Worm (Caenorhabditis elegans) whole organism, L2 larva: ENCODE measurements around the gene srdh-1.
A peak's percentile ranks its signal among the peaks of the same experiment; 100 is the strongest.

Experiments
- F13H6.1 ChIP-seq: sonication (generic microtip); optimal IDR thresholded peaks from 2 replicates; lab custom pipeline; 2016; ENCODE audit warnings: missing genetic modification characterization, missing compliant biosample characterization
- R02D3.7 ChIP-seq: fragments of 150-350 bp; optimal IDR thresholded peaks from 2 replicates; lab custom pipeline; 2014; ENCODE audit warnings: missing biosample characterization, missing genetic modification characterization
- Y55F3AM.14 ChIP-seq: fragments of 200-800 bp; sonication (Bioruptor generic); optimal IDR thresholded peaks from 2 replicates; lab custom pipeline; 2018; ENCODE audit warnings: mild to moderate bottlenecking, missing genetic modification characterization, missing compliant biosample characterization
- ZK546.5 ChIP-seq: sonication (generic microtip); optimal IDR thresholded peaks from 2 replicates; lab custom pipeline; 2017; ENCODE audit warnings: missing biosample characterization, missing genetic modification characterization
- alr-1 ChIP-seq: fragments of 150-350 bp; optimal IDR thresholded peaks from 2 replicates; lab custom pipeline; 2014; ENCODE audit warnings: missing biosample characterization, missing genetic modification characterization
- aly-2 ChIP-seq: fragments of 150-350 bp; optimal IDR thresholded peaks from 2 replicates; lab custom pipeline; 2014; ENCODE audit warnings: missing biosample characterization, missing genetic modification characterization
- ama-1 ChIP-seq: fragments of 150-350 bp; optimal IDR thresholded peaks from 2 replicates; lab custom pipeline; 2018; ENCODE audit warnings: inconsistent platforms
- blmp-1 ChIP-seq: sonication (generic microtip); optimal IDR thresholded peaks from 2 replicates; lab custom pipeline; 2017; ENCODE audit warnings: missing genetic modification characterization, mild to moderate bottlenecking, missing compliant biosample characterization, antibody characterized with exemption, moderate library complexity; ENCODE audit not compliant: insufficient read depth
- ceh-16 ChIP-seq: fragments of 150-350 bp; optimal IDR thresholded peaks from 2 replicates; lab custom pipeline; 2014; ENCODE audit warnings: missing biosample characterization, missing genetic modification characterization
- ceh-82 ChIP-seq: fragments of 150-350 bp; optimal IDR thresholded peaks from 2 replicates; lab custom pipeline; 2014; ENCODE audit warnings: missing biosample characterization, missing genetic modification characterization
- crh-2 ChIP-seq: sonication (generic microtip); optimal IDR thresholded peaks from 2 replicates; lab custom pipeline; 2017; ENCODE audit warnings: missing biosample characterization, missing genetic modification characterization
- egl-27 ChIP-seq: sonication (generic microtip); optimal IDR thresholded peaks from 3 replicates; lab custom pipeline; 2017; ENCODE audit warnings: missing biosample characterization, missing genetic modification reagents, missing genetic modification characterization
- elt-1 ChIP-seq: fragments of 150-350 bp; optimal IDR thresholded peaks from 2 replicates; lab custom pipeline; 2014; ENCODE audit warnings: missing biosample characterization, missing genetic modification characterization
- fos-1 ChIP-seq: fragments of 150-350 bp; optimal IDR thresholded peaks from 2 replicates; lab custom pipeline; 2014; ENCODE audit warnings: missing biosample characterization, missing genetic modification characterization
- gmeb-1 ChIP-seq: fragments of 150-350 bp; optimal IDR thresholded peaks from 2 replicates; lab custom pipeline; 2014; ENCODE audit warnings: missing biosample characterization, missing genetic modification characterization
- lin-11 ChIP-seq: fragments of 150-350 bp; sonication (generic microtip); optimal IDR thresholded peaks from 2 replicates; lab custom pipeline; 2014; ENCODE audit warnings: missing biosample characterization, missing genetic modification characterization, inconsistent platforms, mixed read lengths
- lin-39 ChIP-seq: fragments of 150-350 bp; optimal IDR thresholded peaks from 2 replicates; lab custom pipeline; 2014; ENCODE audit warnings: missing biosample characterization, missing genetic modification reagents, missing genetic modification characterization
- mdl-1 ChIP-seq, 2 experiments: fragments of 150-350 bp in 1 of 2; sonication (generic microtip) in 1 of 2; optimal IDR thresholded peaks; 2 replicates each; lab custom pipeline; 2017; ENCODE audit warnings: missing biosample characterization in 2 of 2, missing genetic modification characterization in 2 of 2
- nhr-10 ChIP-seq: sonication (generic microtip); optimal IDR thresholded peaks from 2 replicates; lab custom pipeline; 2017; ENCODE audit warnings: missing biosample characterization, missing genetic modification characterization
- nhr-12 ChIP-seq: fragments of 150-350 bp; optimal IDR thresholded peaks from 2 replicates; lab custom pipeline; 2014; ENCODE audit warnings: missing biosample characterization, missing genetic modification characterization
- nhr-129 ChIP-seq: fragments of 150-350 bp; optimal IDR thresholded peaks from 2 replicates; lab custom pipeline; 2014; ENCODE audit warnings: missing biosample characterization, missing genetic modification characterization
- nhr-21 ChIP-seq: fragments of 150-350 bp; optimal IDR thresholded peaks from 2 replicates; lab custom pipeline; 2014; ENCODE audit warnings: missing biosample characterization, missing genetic modification characterization
- nhr-6 ChIP-seq: fragments of 150-350 bp; optimal IDR thresholded peaks from 2 replicates; lab custom pipeline; 2014; ENCODE audit warnings: missing biosample characterization, missing genetic modification characterization
- nhr-77 ChIP-seq: fragments of 150-350 bp; optimal IDR thresholded peaks from 2 replicates; lab custom pipeline; 2014; ENCODE audit warnings: missing biosample characterization, missing genetic modification characterization
- sma-3 ChIP-seq: sonication (generic microtip); optimal IDR thresholded peaks from 2 replicates; lab custom pipeline; 2016; ENCODE audit warnings: missing genetic modification reagents, missing genetic modification characterization, missing compliant biosample characterization
- sma-9 ChIP-seq, 2 experiments: fragments of 150-350 bp in 1 of 2; sonication (generic microtip) in 1 of 2; optimal IDR thresholded peaks; 2 replicates each; lab custom pipeline; 2014 to 2016; ENCODE audit warnings: missing genetic modification characterization in 2 of 2, mild to moderate bottlenecking in 1 of 2, missing biosample characterization in 1 of 2, missing compliant biosample characterization in 1 of 2, missing genetic modification reagents in 1 of 2, moderate library complexity in 1 of 2
- snpc-4 ChIP-seq: fragments of 150-350 bp; optimal IDR thresholded peaks from 2 replicates; lab custom pipeline; 2014; ENCODE audit warnings: missing biosample characterization, missing genetic modification characterization
- unc-39 ChIP-seq: fragments of 150-350 bp; optimal IDR thresholded peaks from 2 replicates; lab custom pipeline; 2014; ENCODE audit warnings: missing biosample characterization, missing genetic modification characterization
- unc-55 ChIP-seq: fragments of 150-350 bp; sonication (generic microtip); optimal IDR thresholded peaks from 3 replicates; lab custom pipeline; 2014; ENCODE audit warnings: missing biosample characterization, missing genetic modification reagents, missing genetic modification characterization
- unc-62 ChIP-seq: fragments of 150-350 bp; optimal IDR thresholded peaks from 2 replicates; lab custom pipeline; 2014; ENCODE audit warnings: missing biosample characterization, missing genetic modification reagents, missing genetic modification characterization
- zag-1 ChIP-seq: fragments of 150-350 bp; optimal IDR thresholded peaks from 2 replicates; lab custom pipeline; 2014; ENCODE audit warnings: missing biosample characterization, missing genetic modification characterization
- ztf-1 ChIP-seq: fragments of 200-800 bp; sonication (Bioruptor generic); conservative IDR thresholded peaks from 2 replicates; pipeline ENCODE4 v1.3.6; 2022; ENCODE audit warnings: missing genetic modification characterization, missing compliant biosample characterization
- ztf-11 ChIP-seq: sonication (generic microtip); optimal IDR thresholded peaks from 2 replicates; lab custom pipeline; 2017; ENCODE audit warnings: missing biosample characterization, missing genetic modification characterization
- ztf-4 ChIP-seq: fragments of 150-350 bp; optimal IDR thresholded peaks from 2 replicates; lab custom pipeline; 2014; ENCODE audit warnings: missing biosample characterization, missing genetic modification characterization

The srdh-1 gene

ce11 chrII:8259038-8259437 is 5.4 kb upstream of the srdh-1 start, which contains the start of gene F35C11.6:
Gene F35C11.6 (minus strand): TSS chrII:8259138.
- no peak for TF ChIP-seq nhr-6 (tag; lab: Kevin White, UChicago)

ce11 chrII:8259674-8260073 is 4.8 kb upstream of the srdh-1 start:
- TF ChIP-seq R02D3.7 (tag; lab: Kevin White, UChicago), result no peak
- peak; percentile 23 for TF ChIP-seq crh-2 (tag; lab: Kevin White, UChicago)
- no peak for TF ChIP-seq ztf-11 (tag; lab: Kevin White, UChicago)
- peak; percentile 12 for TF ChIP-seq nhr-129
- no peak for TF ChIP-seq aly-2 (tag; lab: Kevin White, UChicago)
- TF ChIP-seq sma-3 (GFP tag; lab: Kevin White, UChicago), result peak; percentile 88
- TF ChIP-seq sma-9 (GFP tag; optimal IDR thresholded peaks at IDR 0.05; lab: Kevin White, UChicago), result peak; percentile 66
- TF ChIP-seq sma-9 (tag; optimal IDR thresholded peaks at IDR 0.05; lab: Kevin White, UChicago), result no peak
- TF ChIP-seq, all 48 proteins: peak for 4

ce11 chrII:8263562-8263961 is 899 bp upstream of the srdh-1 start:
- TF ChIP-seq egl-27 (tag; lab: Kevin White, UChicago) (no peak), ztf-1 (no peak), sma-3 (GFP tag; lab: Kevin White, UChicago) (peak; percentile 81), sma-9 (GFP tag; optimal IDR thresholded peaks at IDR 0.05; lab: Kevin White, UChicago) (peak; percentile 91), sma-9 (tag; optimal IDR thresholded peaks at IDR 0.05; lab: Kevin White, UChicago) (no peak), ceh-16 (tag; lab: Kevin White, UChicago) (no peak), ztf-4 (tag; lab: Kevin White, UChicago) (no peak), blmp-1 (peak; percentile 49), fos-1 (peak; percentile 40), nhr-10 (tag; lab: Kevin White, UChicago) (no peak), unc-62 (GFP tag; lab: Kevin White, UChicago) (no peak), nhr-6 (tag; lab: Kevin White, UChicago) (peak; percentile 18), nhr-21 (tag; lab: Kevin White, UChicago) (peak; percentile 61), mdl-1 (tag; optimal IDR thresholded peaks at IDR 0.05; lab: Kevin White, UChicago) (peak in 1 of 2 experiments; percentile 14)

ce11 chrII:8266559-8266958 is 2.1 kb downstream of the srdh-1 start:
- TF ChIP-seq nhr-77, result no peak
- peak; percentile 5 for TF ChIP-seq sma-9 (GFP tag; optimal IDR thresholded peaks at IDR 0.05; lab: Kevin White, UChicago)
- no peak for TF ChIP-seq sma-9 (tag; optimal IDR thresholded peaks at IDR 0.05; lab: Kevin White, UChicago)
- TF ChIP-seq fos-1, result peak; percentile 89

ce11 chrII:8267679-8268078 is 3.2 kb downstream of the srdh-1 start:
- TF ChIP-seq ama-1 (lab: Kevin White, UChicago), result no peak
- no peak for TF ChIP-seq alr-1 (tag; lab: Kevin White, UChicago)
- no peak for TF ChIP-seq lin-39
- no peak for TF ChIP-seq zag-1 (tag; lab: Kevin White, UChicago)
- TF ChIP-seq lin-11 (tag; lab: Kevin White, UChicago), result no peak
- no peak for TF ChIP-seq Y55F3AM.14 (GFP tag; lab: Kevin White, UChicago)
- TF ChIP-seq nhr-12 (tag; lab: Kevin White, UChicago), result no peak
- no peak for TF ChIP-seq ZK546.5 (tag; lab: Kevin White, UChicago)

- no peak for TF ChIP-seq ceh-82 (tag; lab: Kevin White, UChicago)
- TF ChIP-seq ZK546.5 (tag; lab: Kevin White, UChicago), result no peak
- TF ChIP-seq snpc-4 (tag; lab: Kevin White, UChicago), result no peak
- TF ChIP-seq F13H6.1 (tag; lab: Kevin White, UChicago), result no peak
- TF ChIP-seq ztf-4 (tag; lab: Kevin White, UChicago), result no peak
- no peak for TF ChIP-seq unc-62 (GFP tag; lab: Kevin White, UChicago)
- TF ChIP-seq mdl-1 (tag; optimal IDR thresholded peaks at IDR 0.05; lab: Kevin White, UChicago), result no peak
- no peak for TF ChIP-seq unc-39
- TF ChIP-seq alr-1 (tag; lab: Kevin White, UChicago), result no peak
- TF ChIP-seq unc-55 (GFP tag; lab: Kevin White, UChicago), result no peak
- no peak for TF ChIP-seq gmeb-1 (tag; lab: Kevin White, UChicago)
- TF ChIP-seq sma-9 (GFP tag; optimal IDR thresholded peaks at IDR 0.05; lab: Kevin White, UChicago), result no peak
- no peak for TF ChIP-seq sma-9 (tag; optimal IDR thresholded peaks at IDR 0.05; lab: Kevin White, UChicago)
- TF ChIP-seq aly-2 (tag; lab: Kevin White, UChicago), result no peak
- no peak for TF ChIP-seq elt-1 (tag; lab: Kevin White, UChicago)
Observed at ce11 chrII:8269351-8269750, 4.9 kb downstream of the srdh-1 start, which contains the start of gene K01C8.2. Gene K01C8.2 (minus strand): TSS chrII:8269451.
